Fruit fly (Drosophila melanogaster) whole organism, pupa: Measurements from ENCODE around the gene mura.

Experiments
- CG14655 ChIP-seq: fragments of 200-800 bp; sonication (Bioruptor generic); optimal IDR thresholded peaks from 3 replicates; lab custom pipeline; 2017; ENCODE audit warnings: mild to moderate bottlenecking, missing biosample characterization, missing genetic modification reagents, missing genetic modification characterization
- CG17806 ChIP-seq: fragments of 200-800 bp; sonication (Bioruptor generic); optimal IDR thresholded peaks from 2 replicates; lab custom pipeline; 2018; ENCODE audit warnings: missing biosample characterization, mild to moderate bottlenecking, missing genetic modification characterization, moderate library complexity
- Snoo ChIP-seq: fragments of 200-800 bp; sonication (Bioruptor generic); optimal IDR thresholded peaks from 3 replicates; lab custom pipeline; 2017; ENCODE audit warnings: missing biosample characterization, mild to moderate bottlenecking, missing genetic modification characterization, inconsistent platforms

dm6 chr3R:9496748-9497147 lies 54.9 kb downstream of the mura start:
- no peak for TF ChIP-seq CG17806
- peak; percentile 48 for TF ChIP-seq Snoo (tag; lab: Kevin White, UChicago)
- TF ChIP-seq CG14655: no peak
